Worm (Caenorhabditis elegans) whole organism, L4 larva: ENCODE data around the gene rhy-1.

Experiments
- aha-1 ChIP-seq: fragments of 150-350 bp; peaks from one replicate; lab custom pipeline; 2014; ENCODE audit warnings: missing biosample characterization, missing genetic modification characterization
- aly-2 ChIP-seq: sonication (generic microtip); optimal IDR thresholded peaks from 2 replicates; lab custom pipeline; 2018; ENCODE audit warnings: missing biosample characterization, missing genetic modification characterization
- ama-1 ChIP-seq: fragments of 150-350 bp; optimal IDR thresholded peaks from 2 replicates; lab custom pipeline; 2014; ENCODE audit warnings: inconsistent platforms, mixed read lengths
- ces-1 ChIP-seq: fragments of 150-350 bp; sonication (generic microtip); optimal IDR thresholded peaks from 4 replicates; lab custom pipeline; 2014; ENCODE audit warnings: missing biosample characterization, missing genetic modification reagents, missing genetic modification characterization
- unc-130 ChIP-seq: sonication (generic microtip); optimal IDR thresholded peaks from 2 replicates; lab custom pipeline; 2016; ENCODE audit warnings: missing genetic modification reagents, missing genetic modification characterization, missing compliant biosample characterization
- zip-2 ChIP-seq: fragments of 150-350 bp; optimal IDR thresholded peaks from 2 replicates; lab custom pipeline; 2014; ENCODE audit warnings: missing biosample characterization, missing genetic modification characterization

DNA sequence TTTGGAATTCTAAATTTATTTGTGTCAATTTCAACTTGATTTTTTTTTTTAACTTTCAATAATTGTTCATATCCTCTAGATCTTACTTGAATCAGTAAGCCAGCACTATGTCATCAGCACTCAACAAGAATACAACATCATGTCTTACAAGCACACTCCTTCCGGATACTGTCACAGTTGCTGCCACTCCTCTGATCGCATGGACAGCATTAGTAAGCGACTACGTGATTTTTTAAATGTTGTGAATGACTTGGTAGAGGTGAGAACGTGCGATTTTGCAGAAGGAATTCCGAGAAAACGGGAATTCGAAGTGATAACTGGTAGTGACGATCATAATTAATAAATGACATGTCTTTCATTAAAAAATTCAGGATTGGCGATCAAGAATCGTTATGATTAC lies 3.1 kb upstream of the rhy-1 start, which contains the start of gene oac-54:
- TF ChIP-seq unc-130 (GFP tag; lab: Kevin White, UChicago): no peak
- no peak for TF ChIP-seq aly-2 (tag; lab: Kevin White, UChicago)
- peak; percentile 95 for TF ChIP-seq aha-1 (tag; lab: Kevin White, UChicago)
- TF ChIP-seq ces-1 (GFP tag; lab: Kevin White, UChicago): no peak
- no peak for TF ChIP-seq ama-1
- no peak for TF ChIP-seq zip-2 (tag; lab: Kevin White, UChicago)
